Worm (Caenorhabditis elegans): ENCODE measurements around the gene F41G3.5.
A peak's percentile ranks its signal among the peaks of the same experiment; 100 is the strongest.

F41G3.5 gene

ce11 chrII:6782738-6783163, 36.2 kb downstream of the F41G3.5 start:
- no peak for TF ChIP-seq him-1 (tag; optimal IDR thresholded peaks at IDR 0.05)
- TF ChIP-seq dao-5 (tag; optimal IDR thresholded peaks at IDR 0.05) = peak; percentile 52
- peak; percentile 7 for TF ChIP-seq W03F9.2 (tag; optimal IDR thresholded peaks at IDR 0.05)

- TF ChIP-seq W03F9.2 (tag; optimal IDR thresholded peaks at IDR 0.05) = no peak
Observed at ce11 chrII:6783377-6783829, 36.9 kb downstream of the F41G3.5 start, which contains the start of gene gldi-2. Gene gldi-2, plus strand, starts transcription at chrII:6783427.

- no peak for TF ChIP-seq him-1 (tag; optimal IDR thresholded peaks at IDR 0.05)
- no peak for TF ChIP-seq W03F9.2 (tag; optimal IDR thresholded peaks at IDR 0.05)
- TF ChIP-seq dao-5 (tag; optimal IDR thresholded peaks at IDR 0.05) = no peak
Observed at ce11 chrII:6788672-6789298, 42.3 kb downstream of the F41G3.5 start, which contains the start of gene T13C2.3. Gene T13C2.3, plus strand, starts transcription at chrII:6789248.

- TF ChIP-seq dao-5 (tag; optimal IDR thresholded peaks at IDR 0.05) (no peak), W03F9.2 (tag; optimal IDR thresholded peaks at IDR 0.05) (no peak), him-1 (tag; optimal IDR thresholded peaks at IDR 0.05) (no peak)
Observed at ce11 chrII:6791891-6792290, 45.4 kb downstream of the F41G3.5 start, which contains the start of gene T13C2.2. Gene T13C2.2, plus strand, starts transcription at chrII:6792191.

Data from whole organism, L4/young adult.